Worm (Caenorhabditis elegans): ENCODE measurements around the gene srh-246.

Gene srh-246

ce11 chrV:626321-626720, 31.3 kb downstream of the srh-246 start, which contains the start of gene F48G7.7:
F48G7.7 (minus strand) TSS chrV:626421.
- TF ChIP-seq lsy-2 (tag; optimal IDR thresholded peaks at IDR 0.05) (no peak), cnd-1 (tag; optimal IDR thresholded peaks at IDR 0.05) (no peak), hlh-1 (tag; optimal IDR thresholded peaks at IDR 0.05) (no peak), M03D4.4 (tag; optimal IDR thresholded peaks at IDR 0.05) (no peak)

ce11 chrV:624922-625321, 32.7 kb downstream of the srh-246 start, which contains the start of gene srt-17:
srt-17 (minus strand) TSS chrV:625022.
- TF ChIP-seq snpc-4 (tag; optimal IDR thresholded peaks at IDR 0.05) (no peak), unc-120 (tag; optimal IDR thresholded peaks at IDR 0.05; ENCODE audit: poor library complexity, severe bottlenecking) (no peak), tbx-8 (GFP tag; optimal IDR thresholded peaks at IDR 0.05) (no peak), hlh-1 (tag; optimal IDR thresholded peaks at IDR 0.05) (no peak), ceh-39 (tag; optimal IDR thresholded peaks at IDR 0.05) (no peak), blmp-1 (tag; optimal IDR thresholded peaks at IDR 0.05) (no peak), sem-2 (GFP tag; optimal IDR thresholded peaks at IDR 0.05) (no peak), nhr-12 (tag; optimal IDR thresholded peaks at IDR 0.05) (no peak), cnd-1 (tag; optimal IDR thresholded peaks at IDR 0.05) (no peak), nhr-2 (tag; optimal IDR thresholded peaks at IDR 0.05) (no peak), mls-2 (tag; optimal IDR thresholded peaks at IDR 0.05) (no peak), nhr-28 (tag; optimal IDR thresholded peaks at IDR 0.05) (no peak), nhr-237 (tag; optimal IDR thresholded peaks at IDR 0.05) (no peak), drap-1 (GFP tag; optimal IDR thresholded peaks at IDR 0.05) (no peak), unc-62 (GFP tag; optimal IDR thresholded peaks at IDR 0.05) (no peak)

- no peak for TF ChIP-seq nhr-237 (tag; optimal IDR thresholded peaks at IDR 0.05)
Observed at ce11 chrV:622902-623301, 34.7 kb downstream of the srh-246 start, which contains the start of gene F48G7.5. F48G7.5 (minus strand) TSS chrV:622935.

ce11 chrV:620987-621386, 36.6 kb downstream of the srh-246 start:
- TF ChIP-seq nhr-237 (tag; optimal IDR thresholded peaks at IDR 0.05), result no peak
- no peak for TF ChIP-seq nhr-76 (tag; optimal IDR thresholded peaks at IDR 0.05)
- TF ChIP-seq elt-3 (tag; optimal IDR thresholded peaks at IDR 0.05), result no peak
- no peak for TF ChIP-seq unc-39 (tag; optimal IDR thresholded peaks at IDR 0.05)
- no peak for TF ChIP-seq ceh-43 (GFP tag; optimal IDR thresholded peaks at IDR 0.05)
- no peak for TF ChIP-seq ceh-83 (GFP tag; optimal IDR thresholded peaks at IDR 0.05)
- no peak for TF ChIP-seq nhr-2 (tag; optimal IDR thresholded peaks at IDR 0.05)
- no peak for TF ChIP-seq bed-3 (GFP tag; optimal IDR thresholded peaks at IDR 0.05)
- no peak for TF ChIP-seq mls-2 (tag; optimal IDR thresholded peaks at IDR 0.05)
- no peak for TF ChIP-seq ztf-11 (tag; optimal IDR thresholded peaks at IDR 0.05)
- no peak for TF ChIP-seq nhr-12 (tag; optimal IDR thresholded peaks at IDR 0.05)
- no peak for TF ChIP-seq sem-2 (GFP tag; optimal IDR thresholded peaks at IDR 0.05)
- TF ChIP-seq mab-5 (tag; optimal IDR thresholded peaks at IDR 0.05), result no peak
- no peak for TF ChIP-seq sptf-1 (tag; optimal IDR thresholded peaks at IDR 0.05)
- no peak for TF ChIP-seq ceh-39 (tag; optimal IDR thresholded peaks at IDR 0.05)
- TF ChIP-seq drap-1 (GFP tag; optimal IDR thresholded peaks at IDR 0.05), result no peak
- no peak for TF ChIP-seq mep-1 (tag; optimal IDR thresholded peaks at IDR 0.05)

ce11 chrV:619054-619453, 38.5 kb downstream of the srh-246 start, which contains the start of gene F48G7.4:
F48G7.4 (plus strand) TSS chrV:619453.
- TF ChIP-seq lin-32 (GFP tag; optimal IDR thresholded peaks at IDR 0.05) (no peak), mls-2 (tag; optimal IDR thresholded peaks at IDR 0.05) (no peak), unc-62 (GFP tag; optimal IDR thresholded peaks at IDR 0.05) (peak; percentile 86), lsy-2 (tag; optimal IDR thresholded peaks at IDR 0.05) (no peak)

ce11 chrV:617917-618316, 39.7 kb downstream of the srh-246 start:
- TF ChIP-seq sptf-1 (tag; optimal IDR thresholded peaks at IDR 0.05) (no peak), nhr-12 (tag; optimal IDR thresholded peaks at IDR 0.05) (no peak), elt-3 (tag; optimal IDR thresholded peaks at IDR 0.05) (no peak), hlh-1 (tag; optimal IDR thresholded peaks at IDR 0.05) (no peak), lsy-2 (tag; optimal IDR thresholded peaks at IDR 0.05) (no peak), mab-5 (tag; optimal IDR thresholded peaks at IDR 0.05) (no peak), blmp-1 (tag; optimal IDR thresholded peaks at IDR 0.05) (no peak), lin-32 (GFP tag; optimal IDR thresholded peaks at IDR 0.05) (no peak), cnd-1 (tag; optimal IDR thresholded peaks at IDR 0.05) (no peak), pha-4 (tag; optimal IDR thresholded peaks at IDR 0.05) (no peak), ceh-43 (GFP tag; optimal IDR thresholded peaks at IDR 0.05) (no peak), unc-39 (tag; optimal IDR thresholded peaks at IDR 0.05) (no peak), unc-120 (tag; optimal IDR thresholded peaks at IDR 0.05; ENCODE audit: poor library complexity, severe bottlenecking) (no peak), ztf-11 (tag; optimal IDR thresholded peaks at IDR 0.05) (no peak), ces-1 (GFP tag; optimal IDR thresholded peaks at IDR 0.05) (no peak), nhr-28 (tag; optimal IDR thresholded peaks at IDR 0.05) (no peak), nhr-2 (tag; optimal IDR thresholded peaks at IDR 0.05) (no peak), drap-1 (GFP tag; optimal IDR thresholded peaks at IDR 0.05) (no peak)

Data from whole organism, mixed stage, embryonic.